Worm (Caenorhabditis elegans) whole organism, mixed stage, embryonic: ENCODE results near the gene F35D11.4.

Source experiments
- blmp-1 ChIP-seq: fragments of 150-350 bp; optimal IDR thresholded peaks from 2 replicates; lab custom pipeline; 2014; ENCODE audit warnings: missing biosample characterization, missing genetic modification characterization
- elt-3 ChIP-seq: fragments of 150-350 bp; optimal IDR thresholded peaks from 2 replicates; lab custom pipeline; 2014; ENCODE audit warnings: missing biosample characterization, missing genetic modification characterization
- hlh-1 ChIP-seq: fragments of 150-350 bp; optimal IDR thresholded peaks from 2 replicates; lab custom pipeline; 2014; ENCODE audit warnings: missing biosample characterization, missing genetic modification reagents, missing genetic modification characterization
- lin-13 ChIP-seq: fragments of 150-350 bp; optimal IDR thresholded peaks from 2 replicates; lab custom pipeline; 2014; ENCODE audit warnings: missing biosample characterization, missing genetic modification characterization
- lsy-2 ChIP-seq: fragments of 150-350 bp; optimal IDR thresholded peaks from 2 replicates; lab custom pipeline; 2014; ENCODE audit warnings: missing biosample characterization, missing genetic modification characterization
- mep-1 ChIP-seq: fragments of 150-350 bp; optimal IDR thresholded peaks from 2 replicates; lab custom pipeline; 2017; ENCODE audit warnings: missing biosample characterization, missing genetic modification reagents, missing genetic modification characterization, inconsistent platforms
- snpc-4 ChIP-seq: fragments of 150-350 bp; optimal IDR thresholded peaks from 2 replicates; lab custom pipeline; 2014; ENCODE audit warnings: missing biosample characterization, missing genetic modification characterization
- sptf-1 ChIP-seq: sonication (generic microtip); optimal IDR thresholded peaks from 2 replicates; lab custom pipeline; 2017; ENCODE audit warnings: mild to moderate bottlenecking, missing genetic modification characterization, moderate library complexity, missing compliant biosample characterization
- tbx-8 ChIP-seq: fragments of 200-800 bp; sonication (Bioruptor generic); optimal IDR thresholded peaks from 2 replicates; lab custom pipeline; 2018; ENCODE audit warnings: mild to moderate bottlenecking, missing genetic modification characterization, moderate library complexity, missing compliant biosample characterization
- unc-39 ChIP-seq: fragments of 150-350 bp; optimal IDR thresholded peaks from 2 replicates; lab custom pipeline; 2014; ENCODE audit warnings: missing biosample characterization, missing genetic modification characterization
- ztf-11 ChIP-seq: fragments of 150-350 bp; optimal IDR thresholded peaks from 2 replicates; lab custom pipeline; 2014; ENCODE audit warnings: missing biosample characterization, missing genetic modification characterization

ce11 chrII:4608073-4608472, 4.8 kb downstream of the F35D11.4 start, which contains the start of gene F35D11.3:
- no peak for TF ChIP-seq blmp-1 (tag; lab: Kevin White, UChicago)
- TF ChIP-seq snpc-4 (tag; lab: Kevin White, UChicago): no peak
- TF ChIP-seq ztf-11: no peak
- TF ChIP-seq hlh-1 (tag; lab: Kevin White, UChicago): no peak
- TF ChIP-seq mep-1: no peak
- TF ChIP-seq sptf-1: no peak
- no peak for TF ChIP-seq unc-39 (tag; lab: Kevin White, UChicago)
- no peak for TF ChIP-seq lsy-2 (tag; lab: Kevin White, UChicago)
- TF ChIP-seq lin-13 (tag; lab: Kevin White, UChicago): no peak
- no peak for TF ChIP-seq tbx-8 (GFP tag; lab: Kevin White, UChicago)
- TF ChIP-seq elt-3 (tag; lab: Kevin White, UChicago): no peak
